Worm (Caenorhabditis elegans) whole organism, late embryonic: ENCODE results near the gene C46F9.5.
"Not testable (repeated sequence)": the region's sequence is repeated elsewhere in the genome, so short reads cannot be mapped to it uniquely, and the experiment has no call there.

Experiments
- C38D4.7 ChIP-seq: fragments of 200-800 bp; sonication (Bioruptor generic); optimal IDR thresholded peaks from 2 replicates; lab custom pipeline; 2018; ENCODE audit warnings: mild to moderate bottlenecking, missing genetic modification characterization, moderate library complexity, missing compliant biosample characterization
- K09A11.1 ChIP-seq: sonication (generic microtip); optimal IDR thresholded peaks from 2 replicates; lab custom pipeline; 2017; ENCODE audit warnings: antibody characterized with exemption, mild to moderate bottlenecking, missing genetic modification characterization, missing compliant biosample characterization; ENCODE audit not compliant: insufficient read depth
- T23F11.4 ChIP-seq: fragments of 200-800 bp; sonication (Bioruptor generic); optimal IDR thresholded peaks from 2 replicates; lab custom pipeline; 2018; ENCODE audit warnings: mild to moderate bottlenecking, missing genetic modification characterization, missing compliant biosample characterization
- ahr-1 ChIP-seq: sonication (generic microtip); optimal IDR thresholded peaks from 2 replicates; lab custom pipeline; 2016; ENCODE audit warnings: missing genetic modification characterization, missing compliant biosample characterization
- ama-1 ChIP-seq: fragments of 150-350 bp; optimal IDR thresholded peaks from 2 replicates; lab custom pipeline; 2014
- ceh-19 ChIP-seq: fragments of 200-800 bp; sonication (Bioruptor generic); optimal IDR thresholded peaks from 2 replicates; lab custom pipeline; 2018; ENCODE audit warnings: mild to moderate bottlenecking, missing genetic modification characterization, missing compliant biosample characterization
- ceh-31 ChIP-seq: sonication (generic microtip); optimal IDR thresholded peaks from 2 replicates; lab custom pipeline; 2016; ENCODE audit warnings: missing genetic modification characterization, missing compliant biosample characterization
- ceh-45 ChIP-seq: fragments of 200-800 bp; sonication (Bioruptor generic); IDR thresholded peaks from 2 replicates; pipeline ENCODE4 v1.3.6; 2022; ENCODE audit warnings: missing genetic modification reagents, missing genetic modification characterization, missing compliant biosample characterization
- ceh-48 ChIP-seq: sonication (generic microtip); optimal IDR thresholded peaks from 2 replicates; lab custom pipeline; 2016; ENCODE audit warnings: missing genetic modification characterization, inconsistent platforms, missing compliant biosample characterization
- che-1 ChIP-seq: sonication (generic microtip); optimal IDR thresholded peaks from 2 replicates; lab custom pipeline; 2016; ENCODE audit warnings: mild to moderate bottlenecking, missing genetic modification characterization, missing compliant biosample characterization
- dmd-4 ChIP-seq: sonication (generic microtip); optimal IDR thresholded peaks from 2 replicates; lab custom pipeline; 2016; ENCODE audit warnings: borderline replicate concordance, missing genetic modification characterization, missing compliant biosample characterization
- dve-1 ChIP-seq: sonication (generic microtip); optimal IDR thresholded peaks from 2 replicates; lab custom pipeline; 2017; ENCODE audit warnings: antibody characterized with exemption, mild to moderate bottlenecking, missing genetic modification characterization, missing compliant biosample characterization
- elt-2 ChIP-seq: sonication (generic microtip); optimal IDR thresholded peaks from 2 replicates; lab custom pipeline; 2016; ENCODE audit warnings: missing genetic modification reagents, missing genetic modification characterization, missing compliant biosample characterization
- elt-4 ChIP-seq: sonication (generic microtip); optimal IDR thresholded peaks from 2 replicates; lab custom pipeline; 2016; ENCODE audit warnings: missing genetic modification characterization, missing compliant biosample characterization
- fkh-10 ChIP-seq: fragments of 150-350 bp; optimal IDR thresholded peaks from 2 replicates; lab custom pipeline; 2014; ENCODE audit warnings: missing biosample characterization, missing genetic modification reagents, missing genetic modification characterization
- fkh-6 ChIP-seq: sonication (generic microtip); optimal IDR thresholded peaks from 2 replicates; lab custom pipeline; 2016; ENCODE audit warnings: missing genetic modification characterization, missing compliant biosample characterization
- hlh-15 ChIP-seq: sonication (generic microtip); optimal IDR thresholded peaks from 2 replicates; lab custom pipeline; 2016; ENCODE audit warnings: missing genetic modification characterization, missing compliant biosample characterization
- hlh-6 ChIP-seq: sonication (generic microtip); optimal IDR thresholded peaks from 2 replicates; lab custom pipeline; 2016; ENCODE audit warnings: missing genotype, missing genetic modification characterization, missing compliant biosample characterization
- hlh-8 ChIP-seq: sonication (generic microtip); optimal IDR thresholded peaks from 2 replicates; lab custom pipeline; 2016; ENCODE audit warnings: missing genotype, missing genetic modification characterization, missing compliant biosample characterization
- lim-6 ChIP-seq: sonication (generic microtip); optimal IDR thresholded peaks from 2 replicates; lab custom pipeline; 2016; ENCODE audit warnings: missing genetic modification characterization, missing compliant biosample characterization
- lin-11 ChIP-seq: fragments of 200-800 bp; sonication (Bioruptor generic); optimal IDR thresholded peaks from 2 replicates; lab custom pipeline; 2018; ENCODE audit warnings: mild to moderate bottlenecking, missing genetic modification characterization, missing compliant biosample characterization
- madf-2 ChIP-seq: sonication (generic microtip); optimal IDR thresholded peaks from 2 replicates; lab custom pipeline; 2017; ENCODE audit warnings: missing genetic modification characterization, missing compliant biosample characterization
- mec-3 ChIP-seq: sonication (generic microtip); optimal IDR thresholded peaks from 2 replicates; lab custom pipeline; 2016; ENCODE audit warnings: borderline replicate concordance, missing genetic modification characterization, missing compliant biosample characterization
- nhr-232 ChIP-seq: sonication (generic microtip); optimal IDR thresholded peaks from 2 replicates; lab custom pipeline; 2016; ENCODE audit warnings: missing genetic modification characterization, missing compliant biosample characterization
- odd-2 ChIP-seq: sonication (generic microtip); optimal IDR thresholded peaks from 2 replicates; lab custom pipeline; 2017; ENCODE audit warnings: antibody characterized with exemption, mild to moderate bottlenecking, missing genetic modification characterization, missing compliant biosample characterization
- pag-3 ChIP-seq: sonication (generic microtip); optimal IDR thresholded peaks from 2 replicates; lab custom pipeline; 2016; ENCODE audit warnings: missing compliant biosample characterization, missing genetic modification characterization, borderline replicate concordance
- pax-1 ChIP-seq: fragments of 150-350 bp; optimal IDR thresholded peaks from 2 replicates; lab custom pipeline; 2014; ENCODE audit warnings: missing biosample characterization, missing genetic modification characterization
- pha-4 ChIP-seq: fragments of 150-350 bp; optimal IDR thresholded peaks from 2 replicates; lab custom pipeline; 2018; ENCODE audit warnings: missing biosample characterization, missing genetic modification reagents, missing genetic modification characterization
- pqm-1 ChIP-seq: sonication (generic microtip); optimal IDR thresholded peaks from 2 replicates; lab custom pipeline; 2016; ENCODE audit warnings: missing genetic modification characterization, missing compliant biosample characterization
- ref-2 ChIP-seq: sonication (generic microtip); optimal IDR thresholded peaks from 2 replicates; lab custom pipeline; 2016; ENCODE audit warnings: missing genetic modification characterization, missing compliant biosample characterization
- syd-9 ChIP-seq: sonication (generic microtip); optimal IDR thresholded peaks from 2 replicates; lab custom pipeline; 2016; ENCODE audit warnings: mild to moderate bottlenecking, missing genetic modification characterization, moderate library complexity, missing compliant biosample characterization
- tbx-2 ChIP-seq: sonication (generic microtip); optimal IDR thresholded peaks from 2 replicates; lab custom pipeline; 2016; ENCODE audit warnings: missing genetic modification characterization, missing compliant biosample characterization
- tbx-7 ChIP-seq: sonication (generic microtip); optimal IDR thresholded peaks from 2 replicates; lab custom pipeline; 2016; ENCODE audit warnings: missing genotype, missing genetic modification characterization, missing compliant biosample characterization
- unc-55 ChIP-seq: sonication (generic microtip); optimal IDR thresholded peaks from 2 replicates; lab custom pipeline; 2017; ENCODE audit warnings: missing biosample characterization, missing genetic modification reagents, missing genetic modification characterization

C46F9.5 gene

ce11 chrII:1854094-1854493 lies 41.3 kb upstream of the C46F9.5 start, which contains the start of gene fbxb-95:
fbxb-95 (plus strand) TSS chrII:1854394.
- not testable (repeated sequence) for TF ChIP-seq ceh-19 (GFP tag; lab: Kevin White, UChicago); dmd-4 (tag; lab: Kevin White, UChicago); dve-1 (tag; lab: Kevin White, UChicago)

- not testable (repeated sequence) for TF ChIP-seq T23F11.4; ceh-19 (GFP tag; lab: Kevin White, UChicago); ceh-31
Measured at ce11 chrII:1861285-1861793, 34.0 kb upstream of the C46F9.5 start, which contains the start of gene C16C4.18. C16C4.18 (minus strand) TSS chrII:1861335.

- not testable (repeated sequence) for TF ChIP-seq fkh-10; unc-55 (GFP tag; lab: Kevin White, UChicago); pha-4 (tag; lab: Kevin White, UChicago)
- TF ChIP-seq, all 69 proteins: peak for 0; not testable (repeated sequence) for 69
Measured at ce11 chrII:1862334-1862733, 33.0 kb upstream of the C46F9.5 start, which contains the start of gene fbxb-98. fbxb-98 (plus strand) TSS chrII:1862634.

- TF ChIP-seq ahr-1 (tag; lab: Kevin White, UChicago), result no peak
- TF ChIP-seq ceh-45 (GFP tag; lab: Robert Waterston, UW), result no peak
- TF ChIP-seq mec-3 (tag; lab: Kevin White, UChicago), result no peak
- no peak for TF ChIP-seq elt-2
- no peak for TF ChIP-seq K09A11.1 (tag; lab: Kevin White, UChicago)
- TF ChIP-seq pag-3, result no peak
- no peak for TF ChIP-seq lim-6
- no peak for TF ChIP-seq ref-2
- TF ChIP-seq madf-2 (tag; lab: Kevin White, UChicago), result no peak
- TF ChIP-seq hlh-8 (tag; lab: Kevin White, UChicago), result no peak
- no peak for TF ChIP-seq lin-11 (tag; lab: Kevin White, UChicago)
- TF ChIP-seq hlh-6 (tag; lab: Kevin White, UChicago), result no peak
- TF ChIP-seq ama-1 (lab: Kevin White, UChicago), result no peak
- TF ChIP-seq, all 69 proteins: peak for 0
Measured at ce11 chrII:1864278-1864677, 31.1 kb upstream of the C46F9.5 start, which contains the start of gene C16C4.17. C16C4.17 (plus strand) TSS chrII:1864578.

ce11 chrII:1865683-1866431 lies 29.5 kb upstream of the C46F9.5 start, which contains the start of gene math-15:
math-15 (plus strand) TSS chrII:1866381.
- TF ChIP-seq C38D4.7 (GFP tag; lab: Kevin White, UChicago) (no peak), elt-2 (peak; percentile 27), pqm-1 (tag; lab: Kevin White, UChicago) (no peak), nhr-232 (tag; lab: Kevin White, UChicago) (no peak), unc-55 (GFP tag; lab: Kevin White, UChicago) (no peak), syd-9 (tag; lab: Kevin White, UChicago) (no peak), odd-2 (no peak)

ce11 chrII:1869120-1869519 lies 26.3 kb upstream of the C46F9.5 start, which contains the start of gene math-14:
math-14 (plus strand) TSS chrII:1869420.
- TF ChIP-seq ceh-31 (no peak), elt-4 (tag; lab: Kevin White, UChicago) (no peak), che-1 (tag; lab: Kevin White, UChicago) (no peak), fkh-6 (tag; lab: Kevin White, UChicago) (no peak), ceh-19 (GFP tag; lab: Kevin White, UChicago) (no peak), hlh-15 (tag; lab: Kevin White, UChicago) (no peak), dmd-4 (tag; lab: Kevin White, UChicago) (no peak), fkh-10 (no peak), tbx-7 (tag; lab: Kevin White, UChicago) (no peak), pax-1 (tag; lab: Kevin White, UChicago) (no peak), tbx-2 (no peak), hlh-6 (tag; lab: Kevin White, UChicago) (no peak), ceh-48 (tag; lab: Kevin White, UChicago) (no peak), ama-1 (lab: Kevin White, UChicago) (no peak)
